Worm (Caenorhabditis elegans) whole organism, L4 larva: ENCODE measurements around the gene F19B6.10.
A peak's percentile ranks its signal among the peaks of the same experiment; 100 is the strongest.

ENCODE experiments used
- D1046.2 ChIP-seq: fragments of 200-800 bp; sonication (Bioruptor generic); IDR thresholded peaks from 2 replicates; pipeline ENCODE4 v1.3.6; 2022; ENCODE audit warnings: missing genetic modification characterization, missing compliant biosample characterization
- F37D6.2 ChIP-seq: sonication (generic microtip); optimal IDR thresholded peaks from 2 replicates; lab custom pipeline; 2016; ENCODE audit warnings: mild to moderate bottlenecking, missing genetic modification characterization, missing compliant biosample characterization
- F49E8.2 ChIP-seq: sonication (generic microtip); optimal IDR thresholded peaks from 2 replicates; lab custom pipeline; 2016; ENCODE audit warnings: missing compliant biosample characterization, mild to moderate bottlenecking, missing genetic modification characterization, borderline replicate concordance
- T20F7.1 ChIP-seq: fragments of 200-800 bp; sonication (Bioruptor generic); optimal IDR thresholded peaks from 2 replicates; lab custom pipeline; 2018; ENCODE audit warnings: mild to moderate bottlenecking, missing genetic modification characterization, missing compliant biosample characterization
- Y48G9A.11 ChIP-seq: fragments of 200-800 bp; sonication (Bioruptor generic); IDR thresholded peaks from 2 replicates; pipeline ENCODE4 v1.3.6; 2022; ENCODE audit warnings: missing genetic modification reagents, missing genetic modification characterization, missing compliant biosample characterization
- Y75B8A.6 ChIP-seq: fragments of 200-800 bp; sonication (Bioruptor generic); IDR thresholded peaks from 2 replicates; pipeline ENCODE4 v1.3.6; 2022; ENCODE audit warnings: missing genetic modification reagents, missing genetic modification characterization, missing compliant biosample characterization
- ama-1 ChIP-seq: fragments of 150-350 bp; optimal IDR thresholded peaks from 2 replicates; lab custom pipeline; 2014; ENCODE audit warnings: inconsistent platforms, mixed read lengths
- attf-4 ChIP-seq: sonication (generic microtip); optimal IDR thresholded peaks from 3 replicates; lab custom pipeline; 2017; ENCODE audit warnings: missing biosample characterization, missing genetic modification characterization
- ceh-20 ChIP-seq: fragments of 200-800 bp; sonication (Bioruptor generic); IDR thresholded peaks from 2 replicates; pipeline ENCODE4 v1.3.6; 2022; ENCODE audit warnings: missing genetic modification reagents, missing genetic modification characterization, missing compliant biosample characterization
- cey-2 ChIP-seq: sonication (generic microtip); optimal IDR thresholded peaks from 3 replicates; lab custom pipeline; 2017; ENCODE audit warnings: missing genetic modification characterization, mild to moderate bottlenecking, missing compliant biosample characterization, antibody characterized with exemption, borderline replicate concordance; ENCODE audit not compliant: insufficient read depth
- ctbp-1 ChIP-seq: fragments of 200-800 bp; sonication (Bioruptor generic); IDR thresholded peaks from 2 replicates; pipeline ENCODE4 v1.3.6; 2022; ENCODE audit warnings: missing genetic modification reagents, missing genetic modification characterization, missing compliant biosample characterization
- daf-16 ChIP-seq, 3 experiments: sonication (generic microtip); optimal IDR thresholded peaks; 2 replicates each; lab custom pipeline; 2016 to 2017; ENCODE audit warnings: missing genetic modification characterization in 3 of 3, missing genetic modification reagents in 3 of 3, mild to moderate bottlenecking in 2 of 3, missing compliant biosample characterization in 2 of 3, missing biosample characterization in 1 of 3, moderate library complexity in 1 of 3
- daf-8 ChIP-seq: fragments of 200-800 bp; sonication (Bioruptor generic); IDR thresholded peaks from 2 replicates; pipeline ENCODE4 v1.3.6; 2022; ENCODE audit warnings: missing genetic modification characterization, missing compliant biosample characterization
- dmd-6 ChIP-seq: fragments of 200-800 bp; sonication (Bioruptor generic); IDR thresholded peaks from 2 replicates; pipeline ENCODE4 v1.3.6; 2022; ENCODE audit warnings: missing genetic modification reagents, missing genetic modification characterization, missing compliant biosample characterization
- dpl-1 ChIP-seq: fragments of 150-350 bp; optimal IDR thresholded peaks from 2 replicates; lab custom pipeline; 2014; ENCODE audit warnings: missing biosample characterization, missing genetic modification reagents, missing genetic modification characterization
- duxl-1 ChIP-seq: sonication (generic microtip); optimal IDR thresholded peaks from 2 replicates; lab custom pipeline; 2016; ENCODE audit warnings: mild to moderate bottlenecking, missing genetic modification characterization, moderate library complexity, missing compliant biosample characterization; ENCODE audit not compliant: poor library complexity
- dve-1 ChIP-seq: sonication (generic microtip); optimal IDR thresholded peaks from 2 replicates; lab custom pipeline; 2017; ENCODE audit warnings: antibody characterized with exemption, mild to moderate bottlenecking, missing genetic modification characterization, missing compliant biosample characterization; ENCODE audit not compliant: insufficient read depth
- egl-43 ChIP-seq: fragments of 200-800 bp; sonication (Bioruptor generic); IDR thresholded peaks from 2 replicates; pipeline ENCODE4 v1.3.6; 2022; ENCODE audit warnings: missing genetic modification reagents, missing genetic modification characterization, missing compliant biosample characterization
- gei-8 ChIP-seq: fragments of 200-800 bp; sonication (Bioruptor generic); optimal IDR thresholded peaks from 2 replicates; lab custom pipeline; 2018; ENCODE audit warnings: mild to moderate bottlenecking, missing genetic modification characterization, missing compliant biosample characterization
- hlh-11 ChIP-seq: fragments of 200-800 bp; sonication (Bioruptor generic); optimal IDR thresholded peaks from 2 replicates; lab custom pipeline; 2018; ENCODE audit warnings: mild to moderate bottlenecking, missing genetic modification characterization, missing compliant biosample characterization
- hlh-30 ChIP-seq: sonication (generic microtip); optimal IDR thresholded peaks from 2 replicates; lab custom pipeline; 2017; ENCODE audit warnings: antibody characterized with exemption, mild to moderate bottlenecking, missing genetic modification characterization, missing compliant biosample characterization; ENCODE audit not compliant: insufficient read depth
- hmg-1.1 ChIP-seq: fragments of 200-800 bp; sonication (Bioruptor generic); IDR thresholded peaks from 2 replicates; pipeline ENCODE4 v1.3.6; 2022; ENCODE audit warnings: missing genetic modification reagents, missing genetic modification characterization, missing compliant biosample characterization
- lim-7 ChIP-seq: fragments of 200-800 bp; sonication (Bioruptor generic); IDR thresholded peaks from 2 replicates; pipeline ENCODE4 v1.3.6; 2022; ENCODE audit warnings: missing genetic modification characterization, missing compliant biosample characterization
- lin-15B ChIP-seq: fragments of 150-350 bp; sonication (generic microtip); optimal IDR thresholded peaks from 3 replicates; lab custom pipeline; 2014; ENCODE audit warnings: missing biosample characterization, missing genetic modification characterization
- lin-29 ChIP-seq: fragments of 200-800 bp; sonication (Bioruptor generic); IDR thresholded peaks from 2 replicates; pipeline ENCODE4 v1.3.6; 2022; ENCODE audit warnings: missing genetic modification reagents, missing genetic modification characterization, missing compliant biosample characterization
- lin-38 ChIP-seq: fragments of 200-800 bp; sonication (Bioruptor generic); IDR thresholded peaks from 2 replicates; pipeline ENCODE4 v1.3.6; 2022; ENCODE audit warnings: missing genetic modification reagents, missing genetic modification characterization, missing compliant biosample characterization
- lir-3 ChIP-seq: sonication (generic microtip); optimal IDR thresholded peaks from 2 replicates; lab custom pipeline; 2016; ENCODE audit warnings: mild to moderate bottlenecking, missing genetic modification characterization, missing compliant biosample characterization
- lsy-2 ChIP-seq, 2 experiments: fragments of 150-350 bp in 1 of 2; sonication (generic microtip) in 1 of 2; optimal IDR thresholded peaks; 2 replicates each; lab custom pipeline; 2014 to 2017; ENCODE audit warnings: missing biosample characterization in 2 of 2, missing genetic modification characterization in 2 of 2
- madf-5 ChIP-seq, 2 experiments: fragments of 200-800 bp; sonication (Bioruptor generic); IDR thresholded peaks; 2 replicates each; pipeline ENCODE4 v1.3.6; 2022; ENCODE audit warnings: missing compliant biosample characterization in 2 of 2, missing genetic modification characterization in 2 of 2
- madf-9 ChIP-seq: fragments of 200-800 bp; sonication (Bioruptor generic); conservative IDR thresholded peaks from 2 replicates; pipeline ENCODE4 v1.3.6; 2022; ENCODE audit warnings: missing genetic modification reagents, missing genetic modification characterization, missing compliant biosample characterization
- mdt-29 ChIP-seq: fragments of 200-800 bp; sonication (Bioruptor generic); IDR thresholded peaks from 2 replicates; pipeline ENCODE4 v1.3.6; 2022; ENCODE audit warnings: missing genetic modification reagents, missing genetic modification characterization, missing compliant biosample characterization
- mep-1 ChIP-seq: fragments of 150-350 bp; sonication (generic microtip); optimal IDR thresholded peaks from 3 replicates; lab custom pipeline; 2014; ENCODE audit warnings: missing biosample characterization, missing genetic modification characterization
- mes-2 ChIP-seq: sonication (generic microtip); optimal IDR thresholded peaks from 2 replicates; lab custom pipeline; 2016; ENCODE audit warnings: missing genotype, mild to moderate bottlenecking, missing genetic modification characterization, missing compliant biosample characterization; ENCODE audit not compliant: poor library complexity, severe bottlenecking
- nhr-102 ChIP-seq: sonication (generic microtip); optimal IDR thresholded peaks from 2 replicates; lab custom pipeline; 2016; ENCODE audit warnings: mild to moderate bottlenecking, missing genetic modification characterization, moderate library complexity, missing compliant biosample characterization
- nhr-111 ChIP-seq: fragments of 200-800 bp; sonication (Bioruptor generic); optimal IDR thresholded peaks from 2 replicates; lab custom pipeline; 2018; ENCODE audit warnings: mild to moderate bottlenecking, missing genetic modification characterization, missing compliant biosample characterization
- nhr-25 ChIP-seq: sonication (generic microtip); optimal IDR thresholded peaks from 2 replicates; lab custom pipeline; 2017; ENCODE audit warnings: missing genetic modification characterization, mild to moderate bottlenecking, missing compliant biosample characterization, antibody characterized with exemption, moderate library complexity, borderline replicate concordance; ENCODE audit not compliant: insufficient read depth
- nhr-28 ChIP-seq: fragments of 150-350 bp; optimal IDR thresholded peaks from 2 replicates; lab custom pipeline; 2014; ENCODE audit warnings: missing biosample characterization, missing genetic modification characterization
- nhr-6 ChIP-seq: fragments of 150-350 bp; optimal IDR thresholded peaks from 2 replicates; lab custom pipeline; 2014; ENCODE audit warnings: missing biosample characterization, missing genetic modification characterization
- rbr-2 ChIP-seq: sonication (generic microtip); optimal IDR thresholded peaks from 2 replicates; lab custom pipeline; 2016; ENCODE audit warnings: missing genotype, missing genetic modification characterization, missing compliant biosample characterization
- sdz-12 ChIP-seq: fragments of 200-800 bp; sonication (Bioruptor generic); optimal IDR thresholded peaks from 2 replicates; lab custom pipeline; 2018; ENCODE audit warnings: mild to moderate bottlenecking, missing genetic modification characterization, missing compliant biosample characterization
- set-16 ChIP-seq: fragments of 200-800 bp; sonication (Bioruptor generic); IDR thresholded peaks from 2 replicates; pipeline ENCODE4 v1.3.6; 2022; ENCODE audit warnings: missing genetic modification reagents, missing genetic modification characterization, missing compliant biosample characterization
- snpc-4 ChIP-seq: fragments of 150-350 bp; optimal IDR thresholded peaks from 2 replicates; lab custom pipeline; 2014; ENCODE audit warnings: missing biosample characterization, missing genetic modification characterization
- spr-1 ChIP-seq: sonication (generic microtip); optimal IDR thresholded peaks from 2 replicates; lab custom pipeline; 2016; ENCODE audit warnings: mild to moderate bottlenecking, missing genetic modification characterization, missing compliant biosample characterization
- tra-1 ChIP-seq: fragments of 200-800 bp; sonication (Bioruptor generic); IDR thresholded peaks from 2 replicates; pipeline ENCODE4 v1.3.6; 2022; ENCODE audit warnings: missing genetic modification reagents, missing genetic modification characterization, missing compliant biosample characterization
- zfp-3 ChIP-seq: fragments of 200-800 bp; sonication (Bioruptor generic); conservative IDR thresholded peaks from 2 replicates; pipeline ENCODE4 v1.3.6; 2022; ENCODE audit warnings: missing genetic modification reagents, missing genetic modification characterization, missing compliant biosample characterization
- zip-11 ChIP-seq: fragments of 200-800 bp; sonication (Bioruptor generic); IDR thresholded peaks from 2 replicates; pipeline ENCODE4 v1.3.6; 2022; ENCODE audit warnings: missing genetic modification characterization, missing compliant biosample characterization
- ztf-7 ChIP-seq: fragments of 150-350 bp; optimal IDR thresholded peaks from 2 replicates; lab custom pipeline; 2014; ENCODE audit warnings: missing biosample characterization, missing genetic modification characterization

Gene F19B6.10

DNA sequence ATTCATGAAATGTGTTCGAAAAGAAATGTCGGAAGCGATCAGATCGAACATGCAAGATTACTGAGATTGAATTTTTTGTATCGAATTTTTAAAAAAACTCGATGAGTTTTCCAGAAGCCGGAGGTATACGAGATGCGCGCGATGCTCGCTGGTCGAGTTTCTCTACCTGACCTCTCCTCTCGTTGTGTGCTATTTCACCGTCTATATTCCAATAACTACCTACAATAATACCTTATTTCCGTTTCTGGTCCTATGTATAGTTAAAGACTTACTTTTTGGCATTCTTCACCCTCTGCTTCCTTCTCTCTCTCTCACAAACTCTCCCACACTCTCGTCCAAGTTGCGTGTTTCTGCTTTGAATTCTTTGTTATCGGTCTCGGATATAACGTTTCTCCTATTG lies 34.3 kb downstream of the F19B6.10 start:
- TF ChIP-seq F37D6.2 (tag; lab: Kevin White, UChicago) (no peak), dpl-1 (GFP tag; lab: Kevin White, UChicago) (no peak), cey-2 (tag; lab: Kevin White, UChicago) (no peak), Y48G9A.11 (0 out of 2 replicates have a peak, but pooled peaks have one; percentile 17), spr-1 (tag; lab: Kevin White, UChicago) (no peak), gei-8 (no peak), lin-38 (GFP tag; lab: Robert Waterston, UW) (peak; percentile 9; the same call in 1 of the 2 replicates), D1046.2 (GFP tag; lab: Robert Waterston, UW) (no peak), hlh-11 (no peak), F49E8.2 (tag; lab: Kevin White, UChicago) (no peak), sdz-12 (no peak), T20F7.1 (GFP tag; lab: Kevin White, UChicago) (no peak), mep-1 (no peak), set-16 (no peak), nhr-111 (GFP tag; lab: Kevin White, UChicago) (no peak), lir-3 (tag; lab: Kevin White, UChicago) (no peak), Y75B8A.6 (GFP tag; lab: Robert Waterston, UW) (no peak), daf-8 (no peak), madf-5 (GFP tag; IDR thresholded peaks at IDR 0.05; lab: Robert Waterston, UW) (0 out of 4 replicates have a peak, but pooled peaks of 1 of the 2 experiments have one; percentile 7), ctbp-1 (GFP tag; lab: Robert Waterston, UW) (no peak), zip-11 (GFP tag; lab: Robert Waterston, UW) (no peak), mes-2 (tag; lab: Kevin White, UChicago) (no peak), snpc-4 (tag; lab: Kevin White, UChicago) (no peak), hmg-1.1 (GFP tag; lab: Robert Waterston, UW) (no peak), tra-1 (GFP tag; lab: Robert Waterston, UW) (no peak)
- TF ChIP-seq, all 104 proteins: peak for 3

DNA sequence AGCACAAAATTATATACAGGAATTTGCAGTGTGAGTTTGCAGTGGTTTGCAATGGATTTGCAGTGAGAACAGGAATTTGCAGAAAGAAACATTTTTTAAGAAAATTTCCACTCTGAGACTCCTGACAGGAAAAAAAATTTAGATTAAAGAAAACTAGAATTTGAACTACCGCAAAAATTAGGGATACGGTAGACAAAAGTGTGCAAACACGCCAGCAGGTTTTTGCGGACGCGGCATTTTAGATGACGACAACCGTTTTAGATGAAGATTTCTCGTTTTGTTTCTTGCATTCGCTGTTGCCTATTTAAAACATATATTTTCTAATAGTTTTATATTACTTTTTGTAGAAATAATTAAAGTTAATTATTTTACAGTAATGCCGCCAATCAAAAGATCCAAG lies 34.9 kb downstream of the F19B6.10 start, which contains the start of gene wdr-46:
wdr-46 (plus strand) TSS at position 375 of the 400 bp plus-strand sequence.
- no peak for TF ChIP-seq D1046.2 (GFP tag; lab: Robert Waterston, UW)
- TF ChIP-seq nhr-25, result peak; percentile 15
- TF ChIP-seq mes-2 (tag; lab: Kevin White, UChicago), result peak; percentile 91
- peak; percentile 71 for TF ChIP-seq rbr-2 (tag; lab: Kevin White, UChicago)
- no peak for TF ChIP-seq madf-9 (GFP tag; lab: Robert Waterston, UW)
- peak; percentile 54 for TF ChIP-seq dmd-6 (GFP tag; lab: Robert Waterston, UW)
- TF ChIP-seq hlh-30 (tag; lab: Kevin White, UChicago), result peak; percentile 82
- TF ChIP-seq hmg-1.1 (GFP tag; lab: Robert Waterston, UW), result peak; percentile 74
- peak; percentile 40 for TF ChIP-seq spr-1 (tag; lab: Kevin White, UChicago)
- TF ChIP-seq lim-7 (GFP tag; lab: Robert Waterston, UW), result no peak
- TF ChIP-seq mdt-29 (GFP tag; lab: Robert Waterston, UW), result no peak
- TF ChIP-seq hlh-11, result peak; percentile 62
- no peak for TF ChIP-seq egl-43 (GFP tag; lab: Robert Waterston, UW)
- TF ChIP-seq duxl-1 (tag; lab: Kevin White, UChicago), result peak; percentile 75
- TF ChIP-seq lin-29 (GFP tag; lab: Robert Waterston, UW), result peak; percentile 43; the same call in 1 of the 2 replicates
- no peak; the same call in 1 of the 2 replicates for TF ChIP-seq lin-38 (GFP tag; lab: Robert Waterston, UW)
- TF ChIP-seq ama-1 (lab: Kevin White, UChicago), result peak; percentile 39
- TF ChIP-seq nhr-28 (tag; lab: Kevin White, UChicago), result peak; percentile 50
- TF ChIP-seq zfp-3 (GFP tag; lab: Robert Waterston, UW), result peak; percentile 63; the same call in 1 of the 2 replicates
- TF ChIP-seq cey-2 (tag; lab: Kevin White, UChicago), result peak; percentile 7
- no peak for TF ChIP-seq ztf-7 (tag; lab: Kevin White, UChicago)
- TF ChIP-seq nhr-102 (tag; lab: Kevin White, UChicago), result peak; percentile 78
- TF ChIP-seq dve-1 (tag; lab: Kevin White, UChicago), result peak; percentile 78
- TF ChIP-seq lsy-2 (tag; optimal IDR thresholded peaks at IDR 0.05; lab: Kevin White, UChicago), result peak; percentile 98 to 100
- 0 out of 2 replicates have a peak, but pooled peaks have one; percentile 21 for TF ChIP-seq Y48G9A.11
- no peak for TF ChIP-seq attf-4 (tag; lab: Kevin White, UChicago)
- TF ChIP-seq lin-15B (tag; lab: Kevin White, UChicago), result no peak
- TF ChIP-seq ceh-20, result peak; percentile 30; the same call in 1 of the 2 replicates
- TF ChIP-seq nhr-6, result peak; percentile 47
- no peak for TF ChIP-seq daf-16 (GFP tag; optimal IDR thresholded peaks at IDR 0.05; lab: Kevin White, UChicago)
- TF ChIP-seq daf-16 (tag; optimal IDR thresholded peaks at IDR 0.05; lab: Kevin White, UChicago), result peak; percentile 27
